Worm (Caenorhabditis elegans) whole organism, late embryonic: ENCODE measurements around the gene srn-1.

Experiments
- C08G9.2 ChIP-seq: sonication (generic microtip); optimal IDR thresholded peaks from 2 replicates; lab custom pipeline; 2016; ENCODE audit warnings: mild to moderate bottlenecking, missing genetic modification characterization, moderate library complexity, missing compliant biosample characterization
- F13H6.1 ChIP-seq: sonication (generic microtip); optimal IDR thresholded peaks from 2 replicates; lab custom pipeline; 2016; ENCODE audit warnings: missing genetic modification characterization, missing compliant biosample characterization
- K02D7.2 ChIP-seq: sonication (generic microtip); optimal IDR thresholded peaks from 2 replicates; lab custom pipeline; 2017; ENCODE audit warnings: mild to moderate bottlenecking, missing genetic modification characterization, missing compliant biosample characterization
- K09A11.1 ChIP-seq: sonication (generic microtip); optimal IDR thresholded peaks from 2 replicates; lab custom pipeline; 2017; ENCODE audit warnings: antibody characterized with exemption, mild to moderate bottlenecking, missing genetic modification characterization, missing compliant biosample characterization; ENCODE audit not compliant: insufficient read depth
- Y22D7AL.16 ChIP-seq: sonication (generic microtip); optimal IDR thresholded peaks from 2 replicates; lab custom pipeline; 2016; ENCODE audit warnings: missing genetic modification characterization, missing compliant biosample characterization
- ahr-1 ChIP-seq: sonication (generic microtip); optimal IDR thresholded peaks from 2 replicates; lab custom pipeline; 2016; ENCODE audit warnings: missing genetic modification characterization, missing compliant biosample characterization
- ceh-14 ChIP-seq: sonication (generic microtip); optimal IDR thresholded peaks from 2 replicates; lab custom pipeline; 2016; ENCODE audit warnings: missing genotype, missing genetic modification characterization, missing compliant biosample characterization
- ceh-18 ChIP-seq: sonication (generic microtip); optimal IDR thresholded peaks from 2 replicates; lab custom pipeline; 2016; ENCODE audit warnings: missing genetic modification characterization, missing compliant biosample characterization
- ceh-19 ChIP-seq: fragments of 200-800 bp; sonication (Bioruptor generic); optimal IDR thresholded peaks from 2 replicates; lab custom pipeline; 2018; ENCODE audit warnings: mild to moderate bottlenecking, missing genetic modification characterization, missing compliant biosample characterization
- ceh-2 ChIP-seq: sonication (generic microtip); optimal IDR thresholded peaks from 2 replicates; lab custom pipeline; 2016; ENCODE audit warnings: missing genotype, missing genetic modification characterization, missing compliant biosample characterization
- ceh-31 ChIP-seq: sonication (generic microtip); optimal IDR thresholded peaks from 2 replicates; lab custom pipeline; 2016; ENCODE audit warnings: missing genetic modification characterization, missing compliant biosample characterization
- ceh-34 ChIP-seq: sonication (generic microtip); optimal IDR thresholded peaks from 2 replicates; lab custom pipeline; 2016; ENCODE audit warnings: mild to moderate bottlenecking, missing genetic modification characterization, missing compliant biosample characterization
- ceh-48 ChIP-seq: sonication (generic microtip); optimal IDR thresholded peaks from 2 replicates; lab custom pipeline; 2016; ENCODE audit warnings: missing genetic modification characterization, inconsistent platforms, missing compliant biosample characterization
- ceh-6 ChIP-seq: fragments of 200-800 bp; sonication (Bioruptor generic); optimal IDR thresholded peaks from 2 replicates; lab custom pipeline; 2018; ENCODE audit warnings: mild to moderate bottlenecking, missing genetic modification characterization, missing compliant biosample characterization
- che-1 ChIP-seq: sonication (generic microtip); optimal IDR thresholded peaks from 2 replicates; lab custom pipeline; 2016; ENCODE audit warnings: mild to moderate bottlenecking, missing genetic modification characterization, missing compliant biosample characterization
- dmd-4 ChIP-seq: sonication (generic microtip); optimal IDR thresholded peaks from 2 replicates; lab custom pipeline; 2016; ENCODE audit warnings: borderline replicate concordance, missing genetic modification characterization, missing compliant biosample characterization
- elt-2 ChIP-seq: sonication (generic microtip); optimal IDR thresholded peaks from 2 replicates; lab custom pipeline; 2016; ENCODE audit warnings: missing genetic modification reagents, missing genetic modification characterization, missing compliant biosample characterization
- elt-4 ChIP-seq: sonication (generic microtip); optimal IDR thresholded peaks from 2 replicates; lab custom pipeline; 2016; ENCODE audit warnings: missing genetic modification characterization, missing compliant biosample characterization
- ets-4 ChIP-seq: sonication (generic microtip); optimal IDR thresholded peaks from 2 replicates; lab custom pipeline; 2016; ENCODE audit warnings: missing genetic modification characterization, missing compliant biosample characterization
- gmeb-2 ChIP-seq: sonication (generic microtip); optimal IDR thresholded peaks from 2 replicates; lab custom pipeline; 2016; ENCODE audit warnings: missing genetic modification characterization, inconsistent platforms, missing compliant biosample characterization
- madf-2 ChIP-seq: sonication (generic microtip); optimal IDR thresholded peaks from 2 replicates; lab custom pipeline; 2017; ENCODE audit warnings: missing genetic modification characterization, missing compliant biosample characterization
- mec-3 ChIP-seq: sonication (generic microtip); optimal IDR thresholded peaks from 2 replicates; lab custom pipeline; 2016; ENCODE audit warnings: borderline replicate concordance, missing genetic modification characterization, missing compliant biosample characterization
- nfya-1 ChIP-seq: sonication (generic microtip); optimal IDR thresholded peaks from 2 replicates; lab custom pipeline; 2017; ENCODE audit warnings: missing genetic modification characterization, mild to moderate bottlenecking, missing compliant biosample characterization, antibody characterized with exemption, moderate library complexity
- nhr-11 ChIP-seq: fragments of 150-350 bp; optimal IDR thresholded peaks from 2 replicates; lab custom pipeline; 2014; ENCODE audit warnings: missing biosample characterization, missing genetic modification characterization
- nhr-232 ChIP-seq: sonication (generic microtip); optimal IDR thresholded peaks from 2 replicates; lab custom pipeline; 2016; ENCODE audit warnings: missing genetic modification characterization, missing compliant biosample characterization
- odd-2 ChIP-seq: sonication (generic microtip); optimal IDR thresholded peaks from 2 replicates; lab custom pipeline; 2017; ENCODE audit warnings: antibody characterized with exemption, mild to moderate bottlenecking, missing genetic modification characterization, missing compliant biosample characterization
- pag-3 ChIP-seq: sonication (generic microtip); optimal IDR thresholded peaks from 2 replicates; lab custom pipeline; 2016; ENCODE audit warnings: missing compliant biosample characterization, missing genetic modification characterization, borderline replicate concordance
- pha-2 ChIP-seq: sonication (generic microtip); optimal IDR thresholded peaks from 2 replicates; lab custom pipeline; 2017; ENCODE audit warnings: mild to moderate bottlenecking, missing genetic modification characterization, missing compliant biosample characterization
- pros-1 ChIP-seq: fragments of 150-350 bp; optimal IDR thresholded peaks from 2 replicates; lab custom pipeline; 2014; ENCODE audit warnings: missing biosample characterization, missing genetic modification reagents, missing genetic modification characterization
- ref-2 ChIP-seq: sonication (generic microtip); optimal IDR thresholded peaks from 2 replicates; lab custom pipeline; 2016; ENCODE audit warnings: missing genetic modification characterization, missing compliant biosample characterization
- sox-2 ChIP-seq: fragments of 200-800 bp; sonication (Bioruptor generic); IDR thresholded peaks from 2 replicates; pipeline ENCODE4 v1.3.6; 2022; ENCODE audit warnings: missing genetic modification reagents, missing genetic modification characterization, missing compliant biosample characterization
- sox-4 ChIP-seq: sonication (generic microtip); optimal IDR thresholded peaks from 2 replicates; lab custom pipeline; 2017; ENCODE audit warnings: mild to moderate bottlenecking, missing genetic modification characterization, inconsistent platforms, missing compliant biosample characterization
- tbx-2 ChIP-seq: sonication (generic microtip); optimal IDR thresholded peaks from 2 replicates; lab custom pipeline; 2016; ENCODE audit warnings: missing genetic modification characterization, missing compliant biosample characterization
- ttx-3 ChIP-seq: sonication (generic microtip); optimal IDR thresholded peaks from 2 replicates; lab custom pipeline; 2016; ENCODE audit warnings: missing genetic modification reagents, missing genetic modification characterization, missing compliant biosample characterization
- unc-42 ChIP-seq: sonication (generic microtip); optimal IDR thresholded peaks from 2 replicates; lab custom pipeline; 2016; ENCODE audit warnings: missing genotype, missing genetic modification characterization, missing compliant biosample characterization
- unc-55 ChIP-seq: sonication (generic microtip); optimal IDR thresholded peaks from 2 replicates; lab custom pipeline; 2017; ENCODE audit warnings: missing biosample characterization, missing genetic modification reagents, missing genetic modification characterization
- unc-86 ChIP-seq: sonication (generic microtip); optimal IDR thresholded peaks from 2 replicates; lab custom pipeline; 2016; ENCODE audit warnings: missing genetic modification characterization, missing compliant biosample characterization
- zip-5 ChIP-seq: sonication (generic microtip); optimal IDR thresholded peaks from 2 replicates; lab custom pipeline; 2016; ENCODE audit warnings: missing genetic modification characterization, missing compliant biosample characterization
- ztf-16 ChIP-seq: sonication (generic microtip); optimal IDR thresholded peaks from 2 replicates; lab custom pipeline; 2017; ENCODE audit warnings: missing genetic modification characterization, missing compliant biosample characterization

The srn-1 gene

DNA sequence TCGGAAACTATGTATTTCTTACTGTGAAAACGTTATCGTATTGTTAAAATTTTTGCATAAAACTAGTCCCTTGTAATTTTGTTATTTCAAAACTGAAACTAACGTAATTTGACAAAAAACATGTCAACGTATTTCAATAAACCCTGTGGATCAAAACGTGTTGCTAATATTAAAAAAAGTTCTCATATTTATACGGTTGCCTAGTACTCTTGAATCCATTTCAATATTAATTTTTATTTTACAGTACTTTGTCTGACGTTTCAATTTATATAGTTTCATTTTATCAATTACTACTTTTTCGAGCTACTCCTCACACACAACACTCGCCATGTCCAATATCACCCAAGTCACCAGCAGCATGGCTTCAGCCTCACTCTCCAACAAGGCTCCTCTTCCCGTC, 17.2 kb upstream of the srn-1 start, which contains the start of gene sago-1:
Gene sago-1, plus strand, starts transcription at position 301 of the 400 bp plus-strand sequence.
- no peak for TF ChIP-seq ets-4 (tag; lab: Kevin White, UChicago)
- TF ChIP-seq sox-2 (GFP tag; lab: Robert Waterston, UW) = no peak
- TF ChIP-seq pag-3 (tag; lab: Kevin White, UChicago) = no peak
- TF ChIP-seq mec-3 (tag; lab: Kevin White, UChicago) = no peak
- TF ChIP-seq elt-4 = no peak
- no peak for TF ChIP-seq ceh-14 (tag; lab: Kevin White, UChicago)
- TF ChIP-seq che-1 (tag; lab: Kevin White, UChicago) = no peak
- TF ChIP-seq ceh-6 (GFP tag; lab: Kevin White, UChicago) = no peak
- TF ChIP-seq odd-2 = no peak
- TF ChIP-seq nhr-232 (tag; lab: Kevin White, UChicago) = no peak
- no peak for TF ChIP-seq F13H6.1
- TF ChIP-seq C08G9.2 (tag; lab: Kevin White, UChicago) = no peak
- no peak for TF ChIP-seq madf-2 (tag; lab: Kevin White, UChicago)
- TF ChIP-seq ceh-31 = no peak
- no peak for TF ChIP-seq ztf-16 (tag; lab: Kevin White, UChicago)
- no peak for TF ChIP-seq ttx-3 (tag; lab: Kevin White, UChicago)
- no peak for TF ChIP-seq ceh-18
- TF ChIP-seq unc-55 = no peak
- no peak for TF ChIP-seq unc-42 (tag; lab: Kevin White, UChicago)

DNA sequence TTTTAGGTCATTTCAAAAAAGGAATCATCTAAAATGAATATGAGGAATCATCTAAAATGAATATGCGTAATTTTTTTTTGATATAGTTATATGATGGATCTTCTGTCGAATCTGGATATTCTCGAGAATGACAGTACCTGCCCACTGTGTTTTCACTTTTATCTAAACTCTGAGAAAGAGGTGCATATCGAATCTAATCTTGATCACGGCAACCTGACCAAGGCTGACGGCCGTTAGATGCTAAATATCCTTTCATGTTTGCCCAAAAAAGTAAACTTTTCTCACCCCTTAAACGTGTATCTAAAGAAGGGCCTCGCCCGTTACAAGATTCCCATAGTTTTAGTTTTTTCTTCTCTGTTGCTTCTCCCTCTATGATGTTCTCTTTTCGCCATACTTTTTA, 16.2 kb upstream of the srn-1 start:
- no peak for TF ChIP-seq dmd-4 (tag; lab: Kevin White, UChicago)
- TF ChIP-seq mec-3 (tag; lab: Kevin White, UChicago) = no peak
- TF ChIP-seq elt-2 (tag; lab: Kevin White, UChicago) = no peak
- no peak for TF ChIP-seq C08G9.2 (tag; lab: Kevin White, UChicago)
- TF ChIP-seq unc-86 = no peak
- TF ChIP-seq pros-1 (tag; lab: Kevin White, UChicago) = no peak
- TF ChIP-seq ceh-34 (tag; lab: Kevin White, UChicago) = no peak
- TF ChIP-seq che-1 (tag; lab: Kevin White, UChicago) = no peak
- TF ChIP-seq ceh-19 = no peak
- no peak for TF ChIP-seq pha-2 (tag; lab: Kevin White, UChicago)

DNA sequence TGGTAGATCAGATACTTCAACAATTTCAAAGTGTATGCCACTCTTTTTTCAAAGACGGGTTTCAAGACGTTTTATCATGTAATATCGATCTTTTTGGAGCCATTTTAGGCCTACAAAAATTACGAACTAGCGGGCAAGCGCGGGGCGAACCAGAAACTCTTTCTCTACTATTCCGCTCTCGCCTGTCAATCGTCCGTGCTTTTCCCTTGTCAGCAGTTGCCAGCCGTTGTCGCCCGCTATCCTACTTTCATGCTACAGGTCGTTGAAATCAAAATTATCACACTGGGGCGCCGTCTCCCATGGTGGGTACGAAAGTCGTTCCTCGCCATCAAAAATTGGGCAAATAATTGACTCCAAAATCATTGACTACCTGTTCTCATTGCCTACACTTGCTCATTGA, 14.8 kb upstream of the srn-1 start:
- no peak for TF ChIP-seq ceh-2 (tag; lab: Kevin White, UChicago)
- TF ChIP-seq ref-2 (tag; lab: Kevin White, UChicago) = no peak
- TF ChIP-seq ceh-18 = no peak
- no peak for TF ChIP-seq nhr-11
- no peak for TF ChIP-seq Y22D7AL.16 (tag; lab: Kevin White, UChicago)
- no peak for TF ChIP-seq K02D7.2 (tag; lab: Kevin White, UChicago)
- no peak for TF ChIP-seq sox-2 (GFP tag; lab: Robert Waterston, UW)
- no peak for TF ChIP-seq tbx-2
- TF ChIP-seq ets-4 (tag; lab: Kevin White, UChicago) = no peak
- no peak for TF ChIP-seq ahr-1
- no peak for TF ChIP-seq ceh-48 (tag; lab: Kevin White, UChicago)
- TF ChIP-seq F13H6.1 = no peak
- TF ChIP-seq nfya-1 (tag; lab: Kevin White, UChicago) = no peak
- no peak for TF ChIP-seq unc-86
- no peak for TF ChIP-seq K09A11.1 (tag; lab: Kevin White, UChicago)

DNA sequence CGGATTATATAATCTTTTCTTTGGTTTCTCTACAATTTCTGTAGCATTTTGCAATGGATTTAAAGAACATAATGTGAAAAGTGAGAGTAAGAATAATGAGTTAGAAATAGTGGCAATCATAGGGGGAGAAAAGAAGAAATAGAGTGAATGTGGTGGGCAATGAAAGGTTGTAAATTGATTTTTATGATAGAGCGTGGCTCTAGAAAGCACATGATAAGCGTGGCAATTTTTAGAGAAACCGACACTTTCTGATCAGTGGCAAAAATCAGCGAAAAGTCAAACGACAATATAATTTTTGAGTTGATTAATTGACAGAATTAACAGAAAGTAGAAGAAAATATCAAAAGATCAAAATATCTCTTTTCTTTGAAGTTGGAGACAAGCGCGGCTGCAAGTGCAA, 6.2 kb upstream of the srn-1 start, which contains the start of gene K12B6.9:
Gene K12B6.9, minus strand, starts transcription at position 266 of the 400 bp plus-strand sequence.
- TF ChIP-seq sox-4 (tag; lab: Kevin White, UChicago) = no peak
- TF ChIP-seq zip-5 (tag; lab: Kevin White, UChicago) = no peak
- TF ChIP-seq Y22D7AL.16 (tag; lab: Kevin White, UChicago) = no peak
- TF ChIP-seq gmeb-2 (tag; lab: Kevin White, UChicago) = no peak
- no peak for TF ChIP-seq tbx-2
